Worm (Caenorhabditis elegans): Measurements from ENCODE around the gene bbs-2.

ce11 chrIV:7956643-7957317, 22.9 kb downstream of the bbs-2 start, which contains the start of gene csr-1:
- TF ChIP-seq ama-1 (optimal IDR thresholded peaks at IDR 0.05) (no peak), ama-1 (GFP tag; optimal IDR thresholded peaks at IDR 0.05) (no peak), sea-2 (GFP tag; IDR thresholded peaks at IDR 0.05) (no peak)
